In genomic region chrII:1372966-1373365, ce11 we compare ENCODE assay signal across 3 worm cellular contexts.
TF ChIP-seq lines count a peak whose summit lies in the region.

No protein-coding gene starts in this region.

TF ChIP-seq in whole organism, L3 larva, 47 proteins besides CTCF, POLR2A, EP300 and RAD21:
- peak; percentile 83 for TF ChIP-seq nfya-1 (tag; optimal IDR thresholded peaks at IDR 0.05; lab: Kevin White, UChicago; ENCODE audit: insufficient read depth)
- no peak for TF ChIP-seq ceh-82 (tag; optimal IDR thresholded peaks at IDR 0.05; lab: Kevin White, UChicago)

TF ChIP-seq in whole organism, late embryonic, 69 proteins besides CTCF, POLR2A, EP300 and RAD21:
- TF ChIP-seq sox-4 (tag; optimal IDR thresholded peaks at IDR 0.05; lab: Kevin White, UChicago) (no peak), nfya-1 (tag; optimal IDR thresholded peaks at IDR 0.05; lab: Kevin White, UChicago) (peak; percentile 80), ceh-45 (GFP tag; IDR thresholded peaks at IDR 0.05; lab: Robert Waterston, UW) (no peak), elt-4 (tag; optimal IDR thresholded peaks at IDR 0.05; lab: Kevin White, UChicago) (no peak), fkh-6 (tag; optimal IDR thresholded peaks at IDR 0.05; lab: Kevin White, UChicago) (no peak)
TF ChIP-seq in whole organism, late embryonic: peak in this region for 1.

TF ChIP-seq in whole organism, young adult, 124 proteins besides CTCF, POLR2A, EP300 and RAD21:
- peak; percentile 83 for TF ChIP-seq nfyb-1 (GFP tag; IDR thresholded peaks at IDR 0.05; lab: Robert Waterston, UW)
- TF ChIP-seq nhr-179 (tag; optimal IDR thresholded peaks at IDR 0.05; lab: Kevin White, UChicago), result no peak
TF ChIP-seq in whole organism, young adult: peak in this region for 1.
